Fruit fly (Drosophila melanogaster) whole organism, embryonic: ENCODE data around the gene Trs20.
A peak's percentile ranks its signal among the peaks of the same experiment; 100 is the strongest.

ENCODE experiments used
- Blimp-1 ChIP-seq: fragments of 200-800 bp; sonication (Bioruptor generic); optimal IDR thresholded peaks from 3 replicates; lab custom pipeline; 2018; ENCODE audit warnings: missing biosample characterization, missing genetic modification characterization, mild to moderate bottlenecking, moderate library complexity, missing genetic modification reagents
- CG10274 ChIP-seq: fragments of 200-800 bp; sonication (Bioruptor generic); optimal IDR thresholded peaks from 3 replicates; lab custom pipeline; 2017; ENCODE audit warnings: missing biosample characterization, mild to moderate bottlenecking, missing genetic modification characterization
- CG10366 ChIP-seq: fragments of 200-800 bp; sonication (Bioruptor generic); IDR thresholded peaks from 2 replicates; pipeline ENCODE4 v1.3.6; 2022; ENCODE audit warnings: missing biosample characterization, missing genetic modification characterization
- CG11456 ChIP-seq: fragments of 200-800 bp; sonication (Bioruptor generic); IDR thresholded peaks from 3 replicates; pipeline ENCODE4 v1.3.6; 2022; ENCODE audit warnings: missing biosample characterization, missing genetic modification characterization
- CG12744 ChIP-seq: fragments of 200-800 bp; sonication (Bioruptor generic); optimal IDR thresholded peaks from 2 replicates; lab custom pipeline; 2016; ENCODE audit warnings: missing biosample characterization, missing genetic modification characterization
- CG15514 ChIP-seq: fragments of 200-800 bp; sonication (Bioruptor generic); optimal IDR thresholded peaks from 3 replicates; lab custom pipeline; 2017; ENCODE audit warnings: missing biosample characterization, missing genetic modification characterization, mild to moderate bottlenecking, moderate library complexity, missing genetic modification reagents
- CG16863 ChIP-seq: fragments of 200-800 bp; sonication (Bioruptor generic); optimal IDR thresholded peaks from 3 replicates; lab custom pipeline; 2016; ENCODE audit warnings: missing biosample characterization, missing genetic modification characterization
- CG32532 ChIP-seq: fragments of 200-800 bp; sonication (Bioruptor generic); IDR thresholded peaks from 2 replicates; pipeline ENCODE4 v1.3.6; 2022; ENCODE audit warnings: missing biosample characterization, missing genetic modification characterization
- CG34422 ChIP-seq: fragments of 200-800 bp; sonication (Bioruptor generic); IDR thresholded peaks from 3 replicates; pipeline ENCODE4 v1.3.6; 2022; ENCODE audit warnings: missing biosample characterization, missing genetic modification characterization
- CG4617 ChIP-seq: fragments of 200-800 bp; sonication (Bioruptor generic); optimal IDR thresholded peaks from 3 replicates; lab custom pipeline; 2016; ENCODE audit warnings: missing biosample characterization, missing genetic modification characterization, borderline replicate concordance
- CG6272 ChIP-seq: fragments of 200-800 bp; sonication (Bioruptor generic); IDR thresholded peaks from 2 replicates; pipeline ENCODE4 v1.3.6; 2022; ENCODE audit warnings: missing biosample characterization, missing genetic modification characterization
- CG8290 ChIP-seq, 3 experiments: fragments of 200-800 bp; sonication (Bioruptor generic); optimal IDR thresholded peaks; 2 replicates each; lab custom pipeline; 2016 to 2019; ENCODE audit warnings: missing biosample characterization in 3 of 3, missing genetic modification characterization in 3 of 3, mild to moderate bottlenecking in 2 of 3, moderate library complexity in 1 of 3
- CG9797 ChIP-seq: fragments of 200-800 bp; sonication (Bioruptor generic); optimal IDR thresholded peaks from 3 replicates; lab custom pipeline; 2018; ENCODE audit warnings: missing biosample characterization, mild to moderate bottlenecking, missing genetic modification characterization
- D ChIP-seq, 2 experiments: fragments of 200-800 bp in 1 of 2; fragments of >200 bp in 1 of 2; sonication (Bioruptor generic) in 1 of 2; optimal IDR thresholded peaks; 2 replicates in 1 of 2; 3 replicates in 1 of 2; lab custom pipeline; 2017; ENCODE audit warnings: mild to moderate bottlenecking in 1 of 2, missing biosample characterization in 1 of 2, missing genetic modification characterization in 1 of 2, missing genetic modification reagents in 1 of 2
- Dll ChIP-seq: fragments of 200-800 bp; sonication (Bioruptor generic); IDR thresholded peaks from 4 replicates; pipeline ENCODE4 v1.3.6; 2022; ENCODE audit warnings: missing biosample characterization, missing genetic modification characterization; ENCODE audit not compliant: partially characterized antibody
- Ets97D ChIP-seq: fragments of 200-800 bp; sonication (Bioruptor generic); optimal IDR thresholded peaks from 3 replicates; lab custom pipeline; 2016; ENCODE audit warnings: missing biosample characterization, missing genetic modification characterization
- HLH4C ChIP-seq: fragments of 200-800 bp; sonication (Bioruptor generic); IDR thresholded peaks from 3 replicates; pipeline ENCODE4 v1.3.6; 2022; ENCODE audit warnings: missing biosample characterization, missing genetic modification characterization; ENCODE audit not compliant: partially characterized antibody
- HLHmδ ChIP-seq: fragments of 200-800 bp; sonication (Bioruptor generic); optimal IDR thresholded peaks from 2 replicates; lab custom pipeline; 2018; ENCODE audit warnings: missing biosample characterization, mild to moderate bottlenecking, missing genetic modification characterization, moderate library complexity
- Hey ChIP-seq: fragments of 200-800 bp; sonication (Bioruptor generic); optimal IDR thresholded peaks from 3 replicates; lab custom pipeline; 2018; ENCODE audit warnings: missing biosample characterization, mild to moderate bottlenecking, missing genetic modification characterization
- HmgZ ChIP-seq: fragments of 200-800 bp; sonication (Bioruptor generic); optimal IDR thresholded peaks from 2 replicates; lab custom pipeline; 2018; ENCODE audit warnings: missing biosample characterization, mild to moderate bottlenecking, missing genetic modification characterization
- Hmr ChIP-seq: fragments of 200-800 bp; sonication (Bioruptor generic); optimal IDR thresholded peaks from 3 replicates; lab custom pipeline; 2017; ENCODE audit warnings: mild to moderate bottlenecking, missing biosample characterization, missing genetic modification reagents, missing genetic modification characterization
- Myb ChIP-seq: fragments of 200-800 bp; sonication (Bioruptor generic); optimal IDR thresholded peaks from 2 replicates; lab custom pipeline; 2016; ENCODE audit warnings: missing biosample characterization, missing genetic modification characterization
- NC2β ChIP-seq: fragments of 200-800 bp; sonication (Bioruptor generic); optimal IDR thresholded peaks from 2 replicates; lab custom pipeline; 2016; ENCODE audit warnings: missing biosample characterization, missing genetic modification characterization
- Neu2 ChIP-seq: fragments of 200-800 bp; sonication (Bioruptor generic); optimal IDR thresholded peaks from 3 replicates; lab custom pipeline; 2016; ENCODE audit warnings: missing biosample characterization, missing genetic modification characterization, borderline replicate concordance
- Pdp1 ChIP-seq, 2 experiments: fragments of 200-800 bp; sonication (Bioruptor generic); optimal IDR thresholded peaks; 3 replicates each; lab custom pipeline; 2016; ENCODE audit warnings: missing biosample characterization in 2 of 2, missing genetic modification characterization in 2 of 2, mild to moderate bottlenecking in 1 of 2, moderate library complexity in 1 of 2
- Sry-β ChIP-seq: fragments of 200-800 bp; sonication (Bioruptor generic); optimal IDR thresholded peaks from 2 replicates; lab custom pipeline; 2018; ENCODE audit warnings: missing biosample characterization, mild to moderate bottlenecking, missing genetic modification characterization, moderate library complexity
- amos ChIP-seq: fragments of 200-800 bp; sonication (Bioruptor generic); IDR thresholded peaks from 2 replicates; pipeline ENCODE4 v1.3.6; 2022; ENCODE audit warnings: missing biosample characterization, missing genetic modification characterization; ENCODE audit not compliant: partially characterized antibody
- ara ChIP-seq: fragments of 200-800 bp; sonication (Bioruptor generic); IDR thresholded peaks from 2 replicates; pipeline ENCODE4 v1.3.6; 2022; ENCODE audit warnings: missing biosample characterization, missing genetic modification characterization
- bsh ChIP-seq, 2 experiments: fragments of 200-800 bp; sonication (Bioruptor generic); optimal IDR thresholded peaks; 2 replicates each; lab custom pipeline; 2017 to 2018; ENCODE audit warnings: mild to moderate bottlenecking in 2 of 2, missing biosample characterization in 2 of 2, missing genetic modification characterization in 2 of 2, moderate library complexity in 1 of 2
- ci ChIP-seq: fragments of 200-800 bp; sonication (Bioruptor generic); IDR thresholded peaks from 3 replicates; pipeline ENCODE4 v1.3.6; 2022; ENCODE audit warnings: missing biosample characterization, missing genetic modification characterization
- dati ChIP-seq: fragments of 200-800 bp; sonication (Bioruptor generic); IDR thresholded peaks from 2 replicates; pipeline ENCODE4 v1.3.6; 2022; ENCODE audit warnings: missing biosample characterization, missing genetic modification characterization
- ems ChIP-seq: fragments of 200-800 bp; sonication (Bioruptor generic); optimal IDR thresholded peaks from 3 replicates; lab custom pipeline; 2016; ENCODE audit warnings: missing biosample characterization, missing genetic modification characterization
- exex ChIP-seq: fragments of 200-800 bp; sonication (Bioruptor generic); optimal IDR thresholded peaks from 4 replicates; lab custom pipeline; 2018; ENCODE audit warnings: missing biosample characterization, mild to moderate bottlenecking, missing genetic modification characterization, moderate library complexity
- fru ChIP-seq: fragments of >200 bp; optimal IDR thresholded peaks from 2 replicates; lab custom pipeline; 2017
- fu2 ChIP-seq: fragments of 200-800 bp; sonication (Bioruptor generic); optimal IDR thresholded peaks from 2 replicates; lab custom pipeline; 2016; ENCODE audit warnings: missing biosample characterization, missing genetic modification characterization
- gem ChIP-seq: fragments of 200-800 bp; sonication (Bioruptor generic); optimal IDR thresholded peaks from 2 replicates; lab custom pipeline; 2019; ENCODE audit warnings: missing biosample characterization, mild to moderate bottlenecking, missing genetic modification characterization, moderate library complexity
- gfzf ChIP-seq: fragments of 200-800 bp; sonication (Bioruptor generic); optimal IDR thresholded peaks from 2 replicates; lab custom pipeline; 2016; ENCODE audit warnings: missing biosample characterization, mild to moderate bottlenecking, missing genetic modification characterization, moderate library complexity
- grau ChIP-seq: fragments of 200-800 bp; optimal IDR thresholded peaks from 3 replicates; lab custom pipeline; 2019; ENCODE audit warnings: missing biosample characterization, mild to moderate bottlenecking, missing genetic modification characterization, moderate library complexity
- gt ChIP-seq: fragments of 200-800 bp; sonication (Bioruptor generic); IDR thresholded peaks from 2 replicates; pipeline ENCODE4 v1.3.6; 2022; ENCODE audit warnings: missing biosample characterization, missing genetic modification characterization
- hth ChIP-seq: fragments of >200 bp; optimal IDR thresholded peaks from 2 replicates; lab custom pipeline; 2017; ENCODE audit warnings: inconsistent platforms
- klu ChIP-seq: fragments of 200-800 bp; sonication (Bioruptor generic); IDR thresholded peaks from 2 replicates; pipeline ENCODE4 v1.3.6; 2022; ENCODE audit warnings: missing biosample characterization, missing genetic modification characterization
- pan ChIP-seq, 4 experiments: fragments of >200 bp in 3 of 4; fragments of 200-800 bp in 1 of 4; sonication (Bioruptor generic) in 1 of 4; optimal IDR thresholded peaks in 3 of 4; IDR thresholded peaks in 1 of 4; 2 replicates each; pipeline versions ENCODE4 v1.3.6 to Lab custom; 2017 to 2022; ENCODE audit warnings: missing biosample characterization in 2 of 4, missing genetic modification characterization in 2 of 4, mixed read lengths in 1 of 4
- psq ChIP-seq: fragments of 200-800 bp; sonication (Bioruptor generic); optimal IDR thresholded peaks from 2 replicates; lab custom pipeline; 2017; ENCODE audit warnings: missing biosample characterization, missing genetic modification characterization
- rib ChIP-seq: fragments of 200-800 bp; sonication (Bioruptor generic); IDR thresholded peaks from 2 replicates; pipeline ENCODE4 v1.3.6; 2022; ENCODE audit warnings: missing biosample characterization, missing genetic modification characterization
- salm ChIP-seq: fragments of 200-800 bp; sonication (Bioruptor generic); optimal IDR thresholded peaks from 2 replicates; lab custom pipeline; 2018; ENCODE audit warnings: missing biosample characterization, mild to moderate bottlenecking, missing genetic modification characterization
- shn ChIP-seq: fragments of 200-800 bp; sonication (Bioruptor generic); optimal IDR thresholded peaks from 3 replicates; lab custom pipeline; 2016; ENCODE audit warnings: missing biosample characterization, missing genetic modification characterization
- tll ChIP-seq, 2 experiments: fragments of 200-800 bp in 1 of 2; fragments of >200 bp in 1 of 2; sonication (Bioruptor generic) in 1 of 2; optimal IDR thresholded peaks; 2 replicates each; lab custom pipeline; 2017 to 2019; ENCODE audit warnings: missing biosample characterization in 2 of 2, missing genetic modification characterization in 2 of 2, mild to moderate bottlenecking in 1 of 2, moderate library complexity in 1 of 2
- zf30C ChIP-seq: fragments of 200-800 bp; sonication (Bioruptor generic); optimal IDR thresholded peaks from 3 replicates; lab custom pipeline; 2018; ENCODE audit warnings: missing biosample characterization, mild to moderate bottlenecking, missing genetic modification characterization

Gene Trs20

dm6 chr3L:16112069-16112820 lies 19.2 kb downstream of the Trs20 start, which contains the start of gene Zn72D:
TSS of gene Zn72D (minus strand) at chr3L:16112626.
- TF ChIP-seq HLH4C (GFP tag; lab: Robert Waterston, UW) (no peak), CG16863 (no peak), bsh (GFP tag; optimal IDR thresholded peaks at IDR 0.05; lab: Kevin White, UChicago) (peak in 1 of 2 experiments; percentile 31), Pdp1 (GFP tag; optimal IDR thresholded peaks at IDR 0.05; lab: Kevin White, UChicago) (no peak), rib (no peak), Blimp-1 (GFP tag; lab: Kevin White, UChicago) (no peak), psq (GFP tag; lab: Kevin White, UChicago) (no peak), CG6272 (no peak), Ets97D (GFP tag; lab: Kevin White, UChicago) (peak; percentile 21), exex (tag; lab: Kevin White, UChicago) (no peak), CG10366 (GFP tag; lab: Robert Waterston, UW) (no peak), tll (GFP tag; optimal IDR thresholded peaks at IDR 0.05; lab: Kevin White, UChicago) (no peak), Dll (GFP tag; lab: Robert Waterston, UW) (peak; percentile 45; the same call in 1 of the 4 replicates), shn (GFP tag; lab: Kevin White, UChicago) (no peak), Hey (tag; lab: Kevin White, UChicago) (no peak), D (optimal IDR thresholded peaks at IDR 0.05; lab: Kevin White, UChicago) (no peak), D (GFP tag; optimal IDR thresholded peaks at IDR 0.05; lab: Kevin White, UChicago) (no peak), HLHmδ (GFP tag; lab: Kevin White, UChicago) (no peak), fu2 (GFP tag; lab: Kevin White, UChicago) (no peak), CG15514 (GFP tag; lab: Kevin White, UChicago) (peak; percentile 21), gfzf (peak; percentile 70), CG8290 (GFP tag; optimal IDR thresholded peaks at IDR 0.05; lab: Kevin White, UChicago) (no peak), CG8290 (tag; optimal IDR thresholded peaks at IDR 0.05; lab: Kevin White, UChicago) (no peak), HmgZ (tag; lab: Kevin White, UChicago) (no peak), ems (no peak), gt (no peak), amos (GFP tag; lab: Robert Waterston, UW) (0 out of 2 replicates have a peak, but pooled peaks have one; percentile 18), ci (GFP tag; lab: Robert Waterston, UW) (no peak), NC2β (GFP tag; lab: Kevin White, UChicago) (no peak), Sry-β (no peak), fru (lab: Kevin White, UChicago) (no peak), Neu2 (GFP tag; lab: Kevin White, UChicago) (no peak), ara (GFP tag; lab: Robert Waterston, UW) (no peak), grau (peak; percentile 2), Hmr (no peak), salm (no peak), hth (lab: Kevin White, UChicago) (no peak), klu (GFP tag; lab: Robert Waterston, UW) (no peak), gem (tag; lab: Kevin White, UChicago) (no peak), pan (optimal IDR thresholded peaks at IDR 0.05; lab: Kevin White, UChicago) (no peak), pan (GFP tag; optimal IDR thresholded peaks at IDR 0.05 in 1 of 2, IDR thresholded peaks at IDR 0.05 in 1 of 2) (no peak), zf30C (GFP tag; lab: Kevin White, UChicago) (no peak), CG4617 (GFP tag; lab: Kevin White, UChicago) (peak; percentile 64), CG34422 (GFP tag; lab: Robert Waterston, UW) (peak; percentile 33; the same call in 1 of the 3 replicates), CG12744 (GFP tag; lab: Kevin White, UChicago) (no peak), Myb (peak; percentile 77), CG11456 (GFP tag; lab: Robert Waterston, UW) (no peak), dati (GFP tag; lab: Robert Waterston, UW) (no peak), CG32532 (GFP tag; lab: Robert Waterston, UW) (no peak), CG9797 (GFP tag; lab: Kevin White, UChicago) (peak; percentile 60), CG10274 (no peak)
